Worm (Caenorhabditis elegans): ENCODE results near the gene F46C5.1.

F46C5.1 gene

ce11 chrII:8810679-8811413 lies 10.1 kb downstream of the F46C5.1 start, which contains the start of the genes F46C5.9 and rer-1:
TSS of gene F46C5.9 (minus strand) at chrII:8810729.
TSS of gene rer-1 (plus strand) at chrII:8811370.
- no peak for TF ChIP-seq F57A8.1 (GFP tag; optimal IDR thresholded peaks at IDR 0.05)
- TF ChIP-seq die-1 (tag; optimal IDR thresholded peaks at IDR 0.05) = no peak
- peak; percentile 38 for TF ChIP-seq attf-5 (GFP tag; optimal IDR thresholded peaks at IDR 0.05)
- peak; percentile 8 for TF ChIP-seq snpc-1.3 (tag; optimal IDR thresholded peaks at IDR 0.05; ENCODE audit: insufficient read depth)
- TF ChIP-seq gei-17 (GFP tag; optimal IDR thresholded peaks at IDR 0.05) = no peak
- TF ChIP-seq Y67H2A.10 (GFP tag; conservative IDR thresholded peaks at IDR 0.05) = no peak
- TF ChIP-seq repo-1 (tag; optimal IDR thresholded peaks at IDR 0.05) = no peak
- TF ChIP-seq ztf-22 (GFP tag; optimal IDR thresholded peaks at IDR 0.05) = no peak
- TF ChIP-seq ztf-6 (GFP tag; IDR thresholded peaks at IDR 0.05) = no peak
- no peak for TF ChIP-seq Y56A3A.18 (GFP tag; IDR thresholded peaks at IDR 0.05)
- TF ChIP-seq Y53G8AR.9 (GFP tag; conservative IDR thresholded peaks at IDR 0.05) = no peak
- no peak for TF ChIP-seq lin-54 (GFP tag; optimal IDR thresholded peaks at IDR 0.05)
- TF ChIP-seq ZK185.1 (tag; optimal IDR thresholded peaks at IDR 0.05; ENCODE audit: poor library complexity, severe bottlenecking) = no peak
- no peak for TF ChIP-seq ceh-27 (GFP tag; optimal IDR thresholded peaks at IDR 0.05)
- TF ChIP-seq let-607 (tag; optimal IDR thresholded peaks at IDR 0.05) = peak; percentile 4 to 84
- no peak for TF ChIP-seq hmg-1.2 (GFP tag; IDR thresholded peaks at IDR 0.05)
- TF ChIP-seq F23B12.7 (tag; optimal IDR thresholded peaks at IDR 0.05; ENCODE audit: insufficient read depth) = no peak
- TF ChIP-seq ztf-18 (tag; optimal IDR thresholded peaks at IDR 0.05) = no peak
- TF ChIP-seq sdz-38 (tag; optimal IDR thresholded peaks at IDR 0.05) = no peak

- no peak for TF ChIP-seq hlh-12 (tag; optimal IDR thresholded peaks at IDR 0.05)
- TF ChIP-seq ztf-18 (tag; optimal IDR thresholded peaks at IDR 0.05) = no peak
- TF ChIP-seq F57C9.4 (tag; optimal IDR thresholded peaks at IDR 0.05) = no peak
- no peak for TF ChIP-seq ceh-91 (GFP tag; IDR thresholded peaks at IDR 0.05)
- no peak for TF ChIP-seq ztf-3 (GFP tag; optimal IDR thresholded peaks at IDR 0.05)
- no peak for TF ChIP-seq lin-54 (GFP tag; optimal IDR thresholded peaks at IDR 0.05)
- TF ChIP-seq egl-18 (GFP tag; IDR thresholded peaks at IDR 0.05) = no peak
- TF ChIP-seq dpl-1 (GFP tag; optimal IDR thresholded peaks at IDR 0.05) = no peak
- TF ChIP-seq Y95B8A.8 (GFP tag; IDR thresholded peaks at IDR 0.05) = no peak
- TF ChIP-seq attf-6 (GFP tag; IDR thresholded peaks at IDR 0.05) = no peak
- TF ChIP-seq F57A8.1 (GFP tag; optimal IDR thresholded peaks at IDR 0.05) = no peak
- TF ChIP-seq aptf-2 (GFP tag; conservative IDR thresholded peaks at IDR 0.05) = no peak
- no peak for TF ChIP-seq snpc-1.1 (tag; optimal IDR thresholded peaks at IDR 0.05; ENCODE audit: insufficient read depth)
- TF ChIP-seq F37B4.10 (GFP tag; IDR thresholded peaks at IDR 0.05) = no peak
- TF ChIP-seq F22D6.2 (tag; optimal IDR thresholded peaks at IDR 0.05) = no peak
- no peak for TF ChIP-seq ceh-100 (GFP tag; IDR thresholded peaks at IDR 0.05)
- TF ChIP-seq nfya-2 (GFP tag; IDR thresholded peaks at IDR 0.05) = no peak
- TF ChIP-seq ZK185.1 (tag; optimal IDR thresholded peaks at IDR 0.05; ENCODE audit: poor library complexity, severe bottlenecking) = no peak
- TF ChIP-seq attf-5 (GFP tag; optimal IDR thresholded peaks at IDR 0.05) = no peak
- no peak for TF ChIP-seq B0261.1 (tag; optimal IDR thresholded peaks at IDR 0.05)
These were observed 12.5 kb downstream of the F46C5.1 start, which contains the start of gene F07H5.10 for ce11 chrII:8808482-8808881. TSS of gene F07H5.10 (minus strand) at chrII:8808582.

- TF ChIP-seq dpff-1 (tag; optimal IDR thresholded peaks at IDR 0.05) (no peak), ekl-4 (GFP tag; IDR thresholded peaks at IDR 0.05) (no peak), sptf-2 (GFP tag; optimal IDR thresholded peaks at IDR 0.05) (no peak), nhr-80 (tag; optimal IDR thresholded peaks at IDR 0.05) (peak; percentile 46)
These were observed 14.1 kb downstream of the F46C5.1 start, which contains the start of gene pho-13 for ce11 chrII:8806921-8807320. TSS of gene pho-13 (minus strand) at chrII:8807021.

Data from whole organism, young adult.